Fruit fly (Drosophila melanogaster) whole organism, embryonic: ENCODE measurements around the gene Ice2.

ENCODE experiments used
- Ada2b ChIP-seq: fragments of 200-800 bp; sonication (Bioruptor generic); IDR thresholded peaks from 2 replicates; pipeline ENCODE4 v1.3.6; 2022; ENCODE audit warnings: missing biosample characterization, missing genetic modification characterization
- Bdp1 ChIP-seq: fragments of 200-800 bp; sonication (Bioruptor generic); optimal IDR thresholded peaks from 3 replicates; lab custom pipeline; 2016; ENCODE audit warnings: missing biosample characterization, missing genetic modification characterization
- C15 ChIP-seq: fragments of 200-800 bp; sonication (Bioruptor generic); IDR thresholded peaks from 3 replicates; pipeline ENCODE4 v1.3.6; 2022; ENCODE audit warnings: missing biosample characterization, missing genetic modification characterization
- CG1024 ChIP-seq: fragments of 200-800 bp; sonication (Bioruptor generic); IDR thresholded peaks from 2 replicates; pipeline ENCODE4 v1.3.6; 2022; ENCODE audit warnings: missing biosample characterization, missing genetic modification characterization
- CG10654 ChIP-seq: fragments of 200-800 bp; sonication (Bioruptor generic); optimal IDR thresholded peaks from 2 replicates; lab custom pipeline; 2016; ENCODE audit warnings: missing biosample characterization, missing genetic modification characterization
- CG11093 ChIP-seq: fragments of 200-800 bp; sonication (Bioruptor generic); IDR thresholded peaks from 3 replicates; pipeline ENCODE4 v1.3.6; 2022; ENCODE audit warnings: missing biosample characterization, missing genetic modification characterization
- CG11695 ChIP-seq: fragments of 200-800 bp; sonication (Bioruptor generic); IDR thresholded peaks from 3 replicates; pipeline ENCODE4 v1.3.6; 2022; ENCODE audit warnings: missing biosample characterization, missing genetic modification characterization
- CG13287 ChIP-seq: fragments of 200-800 bp; sonication (Bioruptor generic); IDR thresholded peaks from 2 replicates; pipeline ENCODE4 v1.3.6; 2022; ENCODE audit warnings: missing biosample characterization, missing genetic modification characterization; ENCODE audit not compliant: partially characterized antibody
- CG13775 ChIP-seq: fragments of 200-800 bp; sonication (Bioruptor generic); optimal IDR thresholded peaks from 3 replicates; lab custom pipeline; 2017; ENCODE audit warnings: missing biosample characterization, mild to moderate bottlenecking, missing genetic modification characterization
- CG14710 ChIP-seq: fragments of 200-800 bp; sonication (Bioruptor generic); optimal IDR thresholded peaks from 3 replicates; lab custom pipeline; 2019; ENCODE audit warnings: missing biosample characterization, mild to moderate bottlenecking, missing genetic modification characterization, moderate library complexity
- CG14860 ChIP-seq: fragments of 200-800 bp; sonication (Bioruptor generic); IDR thresholded peaks from 3 replicates; pipeline ENCODE4 v1.3.6; 2022; ENCODE audit warnings: missing biosample characterization, missing genetic modification characterization; ENCODE audit not compliant: partially characterized antibody
- CG1603 ChIP-seq: fragments of 200-800 bp; sonication (Bioruptor generic); optimal IDR thresholded peaks from 2 replicates; lab custom pipeline; 2019; ENCODE audit warnings: missing biosample characterization, mild to moderate bottlenecking, missing genetic modification characterization, moderate library complexity
- CG16815 ChIP-seq: fragments of 200-800 bp; sonication (Bioruptor generic); optimal IDR thresholded peaks from 3 replicates; lab custom pipeline; 2017; ENCODE audit warnings: missing biosample characterization, mild to moderate bottlenecking, missing genetic modification characterization
- CG18764 ChIP-seq: fragments of 200-800 bp; sonication (Bioruptor generic); optimal IDR thresholded peaks from 3 replicates; lab custom pipeline; 2016; ENCODE audit warnings: missing biosample characterization, missing genetic modification characterization
- CG2116 ChIP-seq: fragments of 200-800 bp; sonication (Bioruptor generic); optimal IDR thresholded peaks from 3 replicates; lab custom pipeline; 2018; ENCODE audit warnings: missing biosample characterization, mild to moderate bottlenecking, missing genetic modification characterization
- CG8388 ChIP-seq: fragments of 200-800 bp; sonication (Bioruptor generic); optimal IDR thresholded peaks from 2 replicates; lab custom pipeline; 2019; ENCODE audit warnings: missing biosample characterization, mild to moderate bottlenecking, missing genetic modification characterization, moderate library complexity
- CG8765 ChIP-seq: fragments of 200-800 bp; sonication (Bioruptor generic); IDR thresholded peaks from 2 replicates; pipeline ENCODE4 v1.3.6; 2022; ENCODE audit warnings: missing biosample characterization, missing genetic modification characterization
- CG9797 ChIP-seq: fragments of 200-800 bp; sonication (Bioruptor generic); optimal IDR thresholded peaks from 3 replicates; lab custom pipeline; 2018; ENCODE audit warnings: missing biosample characterization, mild to moderate bottlenecking, missing genetic modification characterization
- CG9932 ChIP-seq: fragments of 200-800 bp; sonication (Bioruptor generic); IDR thresholded peaks from 2 replicates; pipeline ENCODE4 v1.3.6; 2022; ENCODE audit warnings: missing biosample characterization, missing genetic modification characterization
- CrebB ChIP-seq: fragments of 200-800 bp; sonication (Bioruptor generic); optimal IDR thresholded peaks from 3 replicates; lab custom pipeline; 2018; ENCODE audit warnings: missing biosample characterization, mild to moderate bottlenecking, missing genetic modification characterization
- D ChIP-seq, 2 experiments: fragments of 200-800 bp in 1 of 2; fragments of >200 bp in 1 of 2; sonication (Bioruptor generic) in 1 of 2; optimal IDR thresholded peaks; 2 replicates in 1 of 2; 3 replicates in 1 of 2; lab custom pipeline; 2017; ENCODE audit warnings: mild to moderate bottlenecking in 1 of 2, missing biosample characterization in 1 of 2, missing genetic modification characterization in 1 of 2, missing genetic modification reagents in 1 of 2
- D19B ChIP-seq: fragments of 200-800 bp; sonication (Bioruptor generic); optimal IDR thresholded peaks from 2 replicates; lab custom pipeline; 2017; ENCODE audit warnings: missing biosample characterization, mild to moderate bottlenecking, missing genetic modification characterization
- Deaf1 ChIP-seq: fragments of 200-800 bp; optimal IDR thresholded peaks from 3 replicates; lab custom pipeline; 2019; ENCODE audit warnings: missing biosample characterization, mild to moderate bottlenecking, missing genetic modification characterization, moderate library complexity
- Hr3 ChIP-seq: fragments of 200-800 bp; sonication (Bioruptor generic); optimal IDR thresholded peaks from 3 replicates; lab custom pipeline; 2016; ENCODE audit warnings: missing biosample characterization, missing genetic modification characterization
- Rfx ChIP-seq: fragments of 200-800 bp; sonication (Bioruptor generic); IDR thresholded peaks from 2 replicates; pipeline ENCODE4 v1.3.6; 2022; ENCODE audit warnings: missing biosample characterization, missing genetic modification characterization
- Sry-β ChIP-seq: fragments of 200-800 bp; sonication (Bioruptor generic); optimal IDR thresholded peaks from 2 replicates; lab custom pipeline; 2018; ENCODE audit warnings: missing biosample characterization, mild to moderate bottlenecking, missing genetic modification characterization, moderate library complexity
- Ssrp ChIP-seq: fragments of 200-800 bp; sonication (Bioruptor generic); optimal IDR thresholded peaks from 2 replicates; lab custom pipeline; 2018; ENCODE audit warnings: missing biosample characterization, mild to moderate bottlenecking, missing genetic modification characterization, moderate library complexity
- YL-1 ChIP-seq: fragments of 200-800 bp; sonication (Bioruptor generic); optimal IDR thresholded peaks from 3 replicates; lab custom pipeline; 2017; ENCODE audit warnings: missing biosample characterization, mild to moderate bottlenecking, missing genetic modification characterization
- al ChIP-seq: fragments of 200-800 bp; sonication (Bioruptor generic); IDR thresholded peaks from 2 replicates; pipeline ENCODE4 v1.3.6; 2022; ENCODE audit warnings: missing biosample characterization, missing genetic modification characterization
- amos ChIP-seq: fragments of 200-800 bp; sonication (Bioruptor generic); IDR thresholded peaks from 2 replicates; pipeline ENCODE4 v1.3.6; 2022; ENCODE audit warnings: missing biosample characterization, missing genetic modification characterization; ENCODE audit not compliant: partially characterized antibody
- ara ChIP-seq: fragments of 200-800 bp; sonication (Bioruptor generic); IDR thresholded peaks from 2 replicates; pipeline ENCODE4 v1.3.6; 2022; ENCODE audit warnings: missing biosample characterization, missing genetic modification characterization
- cad ChIP-seq: fragments of >200 bp; optimal IDR thresholded peaks from 2 replicates; lab custom pipeline; 2017; ENCODE audit warnings: missing biosample characterization, missing genetic modification characterization
- corto ChIP-seq: fragments of 200-800 bp; sonication (Bioruptor generic); optimal IDR thresholded peaks from 2 replicates; lab custom pipeline; 2016; ENCODE audit warnings: missing biosample characterization, mild to moderate bottlenecking, missing genetic modification characterization, moderate library complexity
- dimm ChIP-seq: fragments of 200-800 bp; sonication (Bioruptor generic); IDR thresholded peaks from 2 replicates; pipeline ENCODE4 v1.3.6; 2022; ENCODE audit warnings: missing biosample characterization, missing genetic modification characterization
- dm ChIP-seq: fragments of 200-800 bp; sonication (Bioruptor generic); optimal IDR thresholded peaks from 3 replicates; lab custom pipeline; 2016; ENCODE audit warnings: missing biosample characterization, missing genetic modification characterization
- dmrt99B ChIP-seq: fragments of 200-800 bp; sonication (Bioruptor generic); optimal IDR thresholded peaks from 2 replicates; lab custom pipeline; 2018; ENCODE audit warnings: missing biosample characterization, mild to moderate bottlenecking, missing genetic modification characterization, moderate library complexity
- gsb-n ChIP-seq: fragments of 200-800 bp; sonication (Bioruptor generic); optimal IDR thresholded peaks from 3 replicates; lab custom pipeline; 2018; ENCODE audit warnings: missing biosample characterization, mild to moderate bottlenecking, missing genetic modification characterization
- inv ChIP-seq: fragments of 200-800 bp; sonication (Bioruptor generic); IDR thresholded peaks from 2 replicates; pipeline ENCODE4 v1.3.6; 2022; ENCODE audit warnings: missing biosample characterization, missing genetic modification characterization; ENCODE audit not compliant: partially characterized antibody
- ken ChIP-seq: fragments of 200-800 bp; sonication (Bioruptor generic); IDR thresholded peaks from 3 replicates; pipeline ENCODE4 v1.3.6; 2022; ENCODE audit warnings: missing biosample characterization, missing genetic modification characterization
- lbe ChIP-seq: fragments of 200-800 bp; sonication (Bioruptor generic); optimal IDR thresholded peaks from 2 replicates; lab custom pipeline; 2016; ENCODE audit warnings: missing biosample characterization, mild to moderate bottlenecking, missing genetic modification characterization
- lilli ChIP-seq: fragments of 200-800 bp; sonication (Bioruptor generic); optimal IDR thresholded peaks from 3 replicates; lab custom pipeline; 2016; ENCODE audit warnings: missing biosample characterization, missing genetic modification characterization
- org-1 ChIP-seq: fragments of 200-800 bp; sonication (Bioruptor generic); optimal IDR thresholded peaks from 2 replicates; lab custom pipeline; 2017; ENCODE audit warnings: missing biosample characterization, missing genetic modification characterization
- pho ChIP-seq: fragments of 200-800 bp; sonication (Bioruptor generic); optimal IDR thresholded peaks from 2 replicates; lab custom pipeline; 2016; ENCODE audit warnings: missing biosample characterization, missing genetic modification characterization
- phol ChIP-seq: fragments of 200-800 bp; sonication (Bioruptor generic); optimal IDR thresholded peaks from 3 replicates; lab custom pipeline; 2018; ENCODE audit warnings: missing biosample characterization, mild to moderate bottlenecking, missing genetic modification characterization, moderate library complexity
- sc ChIP-seq, 3 experiments: fragments of >200 bp in 2 of 3; fragments of 200-800 bp in 1 of 3; sonication (Bioruptor generic) in 1 of 3; optimal IDR thresholded peaks; 2 replicates in 2 of 3; 3 replicates in 1 of 3; lab custom pipeline; 2017; ENCODE audit warnings: mild to moderate bottlenecking in 1 of 3, missing biosample characterization in 1 of 3, missing genetic modification characterization in 1 of 3, missing genetic modification reagents in 1 of 3
- seq ChIP-seq: fragments of 200-800 bp; sonication (Bioruptor generic); IDR thresholded peaks from 2 replicates; pipeline ENCODE4 v1.3.6; 2022; ENCODE audit warnings: missing biosample characterization, missing genetic modification characterization
- stwl ChIP-seq: fragments of 200-800 bp; sonication (Bioruptor generic); optimal IDR thresholded peaks from 3 replicates; lab custom pipeline; 2018; ENCODE audit warnings: missing biosample characterization, mild to moderate bottlenecking, missing genetic modification characterization, moderate library complexity
- twi ChIP-seq: fragments of 200-800 bp; optimal IDR thresholded peaks from 2 replicates; lab custom pipeline; 2019; ENCODE audit warnings: missing biosample characterization, mild to moderate bottlenecking, missing genetic modification characterization, moderate library complexity
- vfl ChIP-seq: fragments of 200-800 bp; sonication (Bioruptor generic); optimal IDR thresholded peaks from 2 replicates; lab custom pipeline; 2016; ENCODE audit warnings: missing biosample characterization, missing genetic modification characterization
- yki ChIP-seq: fragments of >200 bp; optimal IDR thresholded peaks from 3 replicates; lab custom pipeline; 2018
- zfh1 ChIP-seq: fragments of 200-800 bp; sonication (Bioruptor generic); IDR thresholded peaks from 3 replicates; pipeline ENCODE4 v1.3.6; 2022; ENCODE audit warnings: missing biosample characterization, missing genetic modification characterization

The Ice2 gene

dm6 chr3R:21140458-21140857, 10.4 kb downstream of the Ice2 start, which contains the start of gene SNF4Agamma (continued):
- TF ChIP-seq CG9932 (GFP tag; lab: Robert Waterston, UW) (peak; percentile 56; the same call in 1 of the 2 replicates), CG11093 (GFP tag; lab: Robert Waterston, UW) (no peak), CG13775 (GFP tag; lab: Kevin White, UChicago) (no peak), dmrt99B (tag; lab: Kevin White, UChicago) (no peak), CG8388 (GFP tag; lab: Kevin White, UChicago) (no peak), vfl (GFP tag; lab: Kevin White, UChicago) (peak; percentile 15), CrebB (tag; lab: Kevin White, UChicago) (no peak), lilli (peak; percentile 48), Hr3 (GFP tag; lab: Kevin White, UChicago) (peak; percentile 19), inv (GFP tag; lab: Robert Waterston, UW) (peak; percentile 68), zfh1 (no peak), dimm (GFP tag; lab: Robert Waterston, UW) (no peak), CG9797 (GFP tag; lab: Kevin White, UChicago) (peak; percentile 2), CG16815 (GFP tag; lab: Kevin White, UChicago) (no peak), phol (tag; lab: Kevin White, UChicago) (peak; percentile 46), al (GFP tag; lab: Robert Waterston, UW) (no peak), Ssrp (no peak), CG11695 (no peak), lbe (GFP tag; lab: Kevin White, UChicago) (no peak), D (optimal IDR thresholded peaks at IDR 0.05; lab: Kevin White, UChicago) (no peak), D (GFP tag; optimal IDR thresholded peaks at IDR 0.05; lab: Kevin White, UChicago) (no peak), CG13287 (GFP tag; lab: Robert Waterston, UW) (peak; percentile 86), CG14860 (peak; percentile 44; the same call in 2 of the 3 replicates), Ada2b (GFP tag; lab: Robert Waterston, UW) (no peak), CG18764 (peak; percentile 10), cad (no peak), sc (optimal IDR thresholded peaks at IDR 0.05; lab: Kevin White, UChicago) (no peak), sc (GFP tag; optimal IDR thresholded peaks at IDR 0.05; lab: Kevin White, UChicago) (no peak), yki (lab: Kevin White, UChicago) (no peak), gsb-n (tag; lab: Kevin White, UChicago) (peak; percentile 67), twi (tag; lab: Kevin White, UChicago) (no peak), CG10654 (peak; percentile 22), C15 (GFP tag; lab: Robert Waterston, UW) (no peak), amos (GFP tag; lab: Robert Waterston, UW) (peak; percentile 76; the same call in 1 of the 2 replicates), Deaf1 (no peak), CG2116 (GFP tag; lab: Kevin White, UChicago) (peak; percentile 35), Bdp1 (GFP tag; lab: Kevin White, UChicago) (no peak), ken (GFP tag; lab: Robert Waterston, UW) (0 out of 3 replicates have a peak, but pooled peaks have one; percentile 44), Rfx (GFP tag; lab: Robert Waterston, UW) (peak; percentile 65), CG8765 (GFP tag; lab: Robert Waterston, UW) (no peak), CG1603 (tag; lab: Kevin White, UChicago) (peak; percentile 1), pho (GFP tag; lab: Kevin White, UChicago) (no peak), CG14710 (tag; lab: Kevin White, UChicago) (peak; percentile 48), Sry-β (GFP tag; lab: Kevin White, UChicago) (no peak), YL-1 (no peak), stwl (tag; lab: Kevin White, UChicago) (peak; percentile 84), seq (GFP tag; lab: Robert Waterston, UW) (0 out of 2 replicates have a peak, but pooled peaks have one; percentile 12), corto (GFP tag; lab: Kevin White, UChicago) (no peak), ara (GFP tag; lab: Robert Waterston, UW) (no peak), org-1 (no peak), CG1024 (no peak), dm (GFP tag; lab: Kevin White, UChicago) (no peak), D19B (no peak)
